Fruit fly (Drosophila melanogaster) whole organism, embryonic: ENCODE data around the gene dbe.

Experiments used
- ATbp ChIP-seq: fragments of 200-800 bp; sonication (Bioruptor generic); optimal IDR thresholded peaks from 2 replicates; lab custom pipeline; 2017; ENCODE audit warnings: missing biosample characterization, mild to moderate bottlenecking, missing genetic modification characterization, missing genetic modification reagents
- Adf1 ChIP-seq: fragments of 200-800 bp; sonication (Bioruptor generic); IDR thresholded peaks from 2 replicates; pipeline ENCODE4 v1.3.6; 2022; ENCODE audit warnings: missing biosample characterization, missing genetic modification characterization
- Awh ChIP-seq: fragments of 200-800 bp; sonication (Bioruptor generic); IDR thresholded peaks from 2 replicates; pipeline ENCODE4, ENCODE4 v1.3.6; 2022; ENCODE audit warnings: missing biosample characterization, missing genetic modification characterization
- B-H2 ChIP-seq: fragments of 200-800 bp; sonication (Bioruptor generic); optimal IDR thresholded peaks from 2 replicates; lab custom pipeline; 2018; ENCODE audit warnings: missing biosample characterization, mild to moderate bottlenecking, missing genetic modification characterization
- CG12299 ChIP-seq: fragments of 200-800 bp; sonication (Bioruptor generic); optimal IDR thresholded peaks from 2 replicates; lab custom pipeline; 2018; ENCODE audit warnings: missing biosample characterization, mild to moderate bottlenecking, missing genetic modification characterization
- CG12769 ChIP-seq: fragments of 200-800 bp; sonication (Bioruptor generic); optimal IDR thresholded peaks from 2 replicates; lab custom pipeline; 2019; ENCODE audit warnings: missing biosample characterization, mild to moderate bottlenecking, missing genetic modification characterization, moderate library complexity
- CG13123 ChIP-seq: fragments of 200-800 bp; sonication (Bioruptor generic); optimal IDR thresholded peaks from 2 replicates; lab custom pipeline; 2016; ENCODE audit warnings: missing biosample characterization, missing genetic modification characterization
- CG15011 ChIP-seq: fragments of 200-800 bp; sonication (Bioruptor generic); optimal IDR thresholded peaks from 3 replicates; lab custom pipeline; 2018; ENCODE audit warnings: missing biosample characterization, mild to moderate bottlenecking, missing genetic modification characterization
- CG1603 ChIP-seq: fragments of 200-800 bp; sonication (Bioruptor generic); optimal IDR thresholded peaks from 2 replicates; lab custom pipeline; 2019; ENCODE audit warnings: missing biosample characterization, mild to moderate bottlenecking, missing genetic modification characterization, moderate library complexity
- CG17385 ChIP-seq: fragments of 200-800 bp; sonication (Bioruptor generic); optimal IDR thresholded peaks from 3 replicates; lab custom pipeline; 2018; ENCODE audit warnings: missing biosample characterization, mild to moderate bottlenecking, missing genetic modification characterization
- CG17912 ChIP-seq: fragments of 200-800 bp; sonication (Bioruptor generic); optimal IDR thresholded peaks from 2 replicates; lab custom pipeline; 2018; ENCODE audit warnings: missing biosample characterization, mild to moderate bottlenecking, missing genetic modification characterization
- CG1832 ChIP-seq: fragments of 200-800 bp; sonication (Bioruptor generic); optimal IDR thresholded peaks from 2 replicates; lab custom pipeline; 2017; ENCODE audit warnings: missing biosample characterization, mild to moderate bottlenecking, missing genetic modification characterization, inconsistent platforms
- CG18619 ChIP-seq: fragments of 200-800 bp; sonication (Bioruptor generic); optimal IDR thresholded peaks from 3 replicates; lab custom pipeline; 2017; ENCODE audit warnings: missing biosample characterization, mild to moderate bottlenecking, missing genetic modification characterization
- CG2116 ChIP-seq: fragments of 200-800 bp; sonication (Bioruptor generic); optimal IDR thresholded peaks from 3 replicates; lab custom pipeline; 2018; ENCODE audit warnings: missing biosample characterization, mild to moderate bottlenecking, missing genetic modification characterization
- CG2129 ChIP-seq: fragments of 200-800 bp; sonication (Bioruptor generic); IDR thresholded peaks from 2 replicates; pipeline ENCODE4 v1.3.6; 2022; ENCODE audit warnings: missing biosample characterization, missing genetic modification characterization; ENCODE audit not compliant: partially characterized antibody
- CG2199 ChIP-seq: fragments of 200-800 bp; sonication (Bioruptor generic); IDR thresholded peaks from 3 replicates; pipeline ENCODE4 v1.3.6; 2022; ENCODE audit warnings: missing biosample characterization, missing genetic modification characterization
- CG32767 ChIP-seq: fragments of 200-800 bp; sonication (Bioruptor generic); IDR thresholded peaks from 2 replicates; pipeline ENCODE4 v1.3.6; 2022; ENCODE audit warnings: missing biosample characterization, missing genetic modification characterization
- CG5953 ChIP-seq: fragments of 200-800 bp; sonication (Bioruptor generic); IDR thresholded peaks from 2 replicates; pipeline ENCODE4 v1.3.6; 2022; ENCODE audit warnings: missing biosample characterization, missing genetic modification characterization
- CG7556 ChIP-seq: fragments of 200-800 bp; sonication (Bioruptor generic); optimal IDR thresholded peaks from 2 replicates; lab custom pipeline; 2017; ENCODE audit warnings: missing biosample characterization, mild to moderate bottlenecking, missing genetic modification characterization
- CG8388 ChIP-seq: fragments of 200-800 bp; sonication (Bioruptor generic); optimal IDR thresholded peaks from 2 replicates; lab custom pipeline; 2019; ENCODE audit warnings: missing biosample characterization, mild to moderate bottlenecking, missing genetic modification characterization, moderate library complexity
- D19B ChIP-seq: fragments of 200-800 bp; sonication (Bioruptor generic); optimal IDR thresholded peaks from 2 replicates; lab custom pipeline; 2017; ENCODE audit warnings: missing biosample characterization, mild to moderate bottlenecking, missing genetic modification characterization
- HLH3B ChIP-seq: fragments of 200-800 bp; sonication (Bioruptor generic); IDR thresholded peaks from 2 replicates; pipeline ENCODE4 v1.3.6; 2022; ENCODE audit warnings: missing biosample characterization, missing genetic modification characterization
- Med ChIP-seq: fragments of 200-800 bp; sonication (Bioruptor generic); peaks from one replicate; lab custom pipeline; 2016; ENCODE audit warnings: missing biosample characterization, missing genetic modification characterization, mild to moderate bottlenecking, inconsistent platforms, moderate library complexity
- Pdp1 ChIP-seq, 2 experiments: fragments of 200-800 bp; sonication (Bioruptor generic); optimal IDR thresholded peaks; 3 replicates each; lab custom pipeline; 2016; ENCODE audit warnings: missing biosample characterization in 2 of 2, missing genetic modification characterization in 2 of 2, mild to moderate bottlenecking in 1 of 2, moderate library complexity in 1 of 2
- Ptx1 ChIP-seq: fragments of 200-800 bp; sonication (Bioruptor generic); IDR thresholded peaks from 2 replicates; pipeline ENCODE4 v1.3.6; 2022; ENCODE audit warnings: missing biosample characterization, missing genetic modification characterization
- Six4 ChIP-seq: fragments of 200-800 bp; sonication (Bioruptor generic); optimal IDR thresholded peaks from 2 replicates; lab custom pipeline; 2016; ENCODE audit warnings: missing biosample characterization, missing genetic modification characterization
- Trl ChIP-seq, 3 experiments: fragments of >200 bp in 2 of 3; fragments of 200-800 bp in 1 of 3; sonication (Bioruptor generic) in 1 of 3; optimal IDR thresholded peaks; 2 replicates in 1 of 3; 3 replicates in 2 of 3; lab custom pipeline; 2016 to 2017; ENCODE audit warnings: missing biosample characterization in 1 of 3, missing genetic modification characterization in 1 of 3
- Xrp1 ChIP-seq: fragments of 200-800 bp; sonication (Bioruptor generic); IDR thresholded peaks from 2 replicates; pipeline ENCODE4 v1.3.6; 2022; ENCODE audit warnings: missing biosample characterization, missing genetic modification characterization
- ase ChIP-seq: fragments of 200-800 bp; sonication (Bioruptor generic); IDR thresholded peaks from 3 replicates; pipeline ENCODE4 v1.3.6; 2022; ENCODE audit warnings: missing biosample characterization, missing genetic modification characterization
- cg ChIP-seq: fragments of 200-800 bp; sonication (Bioruptor generic); optimal IDR thresholded peaks from 3 replicates; lab custom pipeline; 2019; ENCODE audit warnings: missing biosample characterization, mild to moderate bottlenecking, missing genetic modification characterization, moderate library complexity
- chn ChIP-seq: fragments of 200-800 bp; sonication (Bioruptor generic); optimal IDR thresholded peaks from 2 replicates; lab custom pipeline; 2016; ENCODE audit warnings: missing biosample characterization, missing genetic modification characterization
- crol ChIP-seq: fragments of 200-800 bp; sonication (Bioruptor generic); IDR thresholded peaks from 2 replicates; pipeline ENCODE4 v1.3.6; 2022; ENCODE audit warnings: missing biosample characterization, missing genetic modification characterization
- ewg ChIP-seq: fragments of 200-800 bp; sonication (Bioruptor generic); optimal IDR thresholded peaks from 3 replicates; lab custom pipeline; 2017; ENCODE audit warnings: mild to moderate bottlenecking, missing biosample characterization, missing genetic modification reagents, missing genetic modification characterization
- insv ChIP-seq, 2 experiments: fragments of 200-800 bp; sonication (Bioruptor generic); optimal IDR thresholded peaks; 3 replicates each; lab custom pipeline; 2016 to 2018; ENCODE audit warnings: missing biosample characterization in 2 of 2, missing genetic modification characterization in 2 of 2
- pnt ChIP-seq: fragments of 200-800 bp; sonication (Bioruptor generic); optimal IDR thresholded peaks from 3 replicates; lab custom pipeline; 2016; ENCODE audit warnings: missing biosample characterization, missing genetic modification characterization
- prd ChIP-seq, 3 experiments: fragments of >200 bp in 2 of 3; fragments of 200-800 bp in 1 of 3; sonication (Bioruptor generic) in 1 of 3; optimal IDR thresholded peaks in 2 of 3; IDR thresholded peaks in 1 of 3; 2 replicates in 2 of 3; 3 replicates in 1 of 3; pipeline versions ENCODE4 v1.3.6 to Lab custom; 2017 to 2022; ENCODE audit warnings: missing biosample characterization in 1 of 3, missing genetic modification characterization in 1 of 3
- pros ChIP-seq: fragments of 200-800 bp; sonication (Bioruptor generic); optimal IDR thresholded peaks from 3 replicates; lab custom pipeline; 2019; ENCODE audit warnings: missing biosample characterization, mild to moderate bottlenecking, missing genetic modification characterization, moderate library complexity
- repo ChIP-seq: fragments of 200-800 bp; sonication (Bioruptor generic); optimal IDR thresholded peaks from 2 replicates; lab custom pipeline; 2016; ENCODE audit warnings: missing biosample characterization, missing genetic modification characterization
- rib ChIP-seq: fragments of 200-800 bp; sonication (Bioruptor generic); IDR thresholded peaks from 2 replicates; pipeline ENCODE4 v1.3.6; 2022; ENCODE audit warnings: missing biosample characterization, missing genetic modification characterization
- sens ChIP-seq: fragments of 200-800 bp; sonication (Bioruptor generic); peaks from one replicate; lab custom pipeline; 2016; ENCODE audit warnings: missing biosample characterization, missing genetic modification characterization
- seq ChIP-seq: fragments of 200-800 bp; sonication (Bioruptor generic); IDR thresholded peaks from 2 replicates; pipeline ENCODE4 v1.3.6; 2022; ENCODE audit warnings: missing biosample characterization, missing genetic modification characterization
- sisA ChIP-seq: fragments of 200-800 bp; sonication (Bioruptor generic); IDR thresholded peaks from 2 replicates; pipeline ENCODE4 v1.3.6; 2022; ENCODE audit warnings: missing biosample characterization, missing genetic modification characterization
- sr ChIP-seq: fragments of 200-800 bp; sonication (Bioruptor generic); IDR thresholded peaks from 3 replicates; pipeline ENCODE4 v1.3.6; 2022; ENCODE audit warnings: missing biosample characterization, missing genetic modification characterization
- yki ChIP-seq: fragments of >200 bp; optimal IDR thresholded peaks from 3 replicates; lab custom pipeline; 2018
- z ChIP-seq: fragments of 200-800 bp; sonication (Bioruptor generic); IDR thresholded peaks from 3 replicates; pipeline ENCODE4 v1.3.6; 2022; ENCODE audit warnings: missing biosample characterization, missing genetic modification characterization
- zf30C ChIP-seq: fragments of 200-800 bp; sonication (Bioruptor generic); optimal IDR thresholded peaks from 3 replicates; lab custom pipeline; 2018; ENCODE audit warnings: missing biosample characterization, mild to moderate bottlenecking, missing genetic modification characterization

Gene dbe

DNA sequence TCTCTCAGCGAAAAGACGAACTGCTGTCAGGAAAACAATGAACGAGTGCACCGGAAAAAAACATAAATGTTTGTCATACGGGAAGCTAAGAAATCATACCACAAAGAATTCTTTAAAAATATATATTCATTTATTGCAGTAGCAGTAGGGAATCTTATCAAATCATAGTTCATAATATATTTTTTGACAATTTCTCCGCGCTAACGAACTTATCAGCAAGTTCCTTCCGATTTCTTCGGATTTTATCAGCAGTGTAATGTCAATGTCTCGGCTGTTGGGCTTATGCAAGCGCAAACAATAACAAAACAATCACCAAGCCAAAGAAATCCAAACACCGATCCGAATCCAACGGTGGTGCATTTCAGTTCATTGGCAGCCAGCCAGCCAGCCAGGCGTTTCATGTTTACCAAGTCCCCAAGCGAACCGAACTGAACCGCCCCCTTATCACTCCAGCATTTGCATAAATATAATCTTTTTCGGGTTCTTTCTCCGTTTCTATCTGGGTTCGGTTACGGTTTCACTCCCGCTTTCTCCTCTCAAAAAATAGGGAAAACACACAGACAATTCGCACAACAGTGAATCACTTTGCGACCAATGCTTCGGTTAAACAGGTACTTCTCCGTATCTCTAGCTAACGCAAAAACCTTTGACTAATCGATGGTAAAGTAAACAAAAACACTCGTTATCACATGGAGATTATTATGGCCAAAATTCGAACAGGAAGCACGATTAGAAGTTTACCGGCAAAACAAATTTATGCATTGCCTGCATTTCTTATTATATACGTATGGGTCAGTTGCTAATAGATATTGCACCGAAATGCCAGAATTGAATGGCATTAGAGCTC, 41.9 kb downstream of the dbe start (continued):
- peak; percentile 23 for TF ChIP-seq CG8388 (GFP tag; lab: Kevin White, UChicago)
- peak; percentile 26 for TF ChIP-seq CG12299 (tag; lab: Kevin White, UChicago)
- peak; percentile 60; the same call in 1 of the 2 replicates for TF ChIP-seq Xrp1 (GFP tag; lab: Robert Waterston, UW)
- TF ChIP-seq CG1603 (tag; lab: Kevin White, UChicago): peak; percentile 72
- TF ChIP-seq ATbp: peak; percentile 84
- TF ChIP-seq prd (optimal IDR thresholded peaks at IDR 0.05; lab: Kevin White, UChicago): no peak
- peak; percentile 21; the same call in 1 of the 3 replicates for TF ChIP-seq prd (GFP tag; IDR thresholded peaks at IDR 0.05; lab: Robert Waterston, UW)
- TF ChIP-seq HLH3B (GFP tag; lab: Robert Waterston, UW): 0 out of 2 replicates have a peak, but pooled peaks have one; percentile 22
- peak; percentile 0 for TF ChIP-seq CG2116 (GFP tag; lab: Kevin White, UChicago)
- peak; percentile 60 for TF ChIP-seq sisA (GFP tag; lab: Robert Waterston, UW)
- TF ChIP-seq Six4 (GFP tag; lab: Kevin White, UChicago): peak; percentile 7
- peak; percentile 48 for TF ChIP-seq CG17385 (GFP tag; lab: Kevin White, UChicago)
- peak; percentile 57 for TF ChIP-seq CG7556 (GFP tag; lab: Kevin White, UChicago)
- 0 out of 2 replicates have a peak, but pooled peaks have one; percentile 28 for TF ChIP-seq CG5953 (GFP tag; lab: Robert Waterston, UW)

DNA sequence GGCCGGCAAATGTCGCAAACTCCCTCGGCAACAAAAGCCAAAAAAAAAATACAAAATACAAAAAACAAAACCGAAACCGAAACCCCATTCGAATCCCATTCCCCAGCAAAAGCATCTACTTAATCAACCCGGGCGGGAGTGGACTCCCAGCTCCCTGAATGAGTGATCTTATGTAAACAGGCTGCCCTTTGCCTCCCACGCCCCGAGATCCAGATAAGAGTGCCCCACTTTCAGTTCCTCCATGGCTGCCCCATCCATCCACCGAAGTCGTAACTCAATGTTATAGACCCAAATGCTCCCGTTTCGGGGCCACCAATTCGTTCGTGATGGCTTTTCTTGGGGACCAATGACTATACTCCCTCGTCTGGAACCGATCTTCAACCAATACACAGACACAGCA, 42.6 kb downstream of the dbe start:
- TF ChIP-seq CG12769 (tag; lab: Kevin White, UChicago) (peak; percentile 40), CG15011 (GFP tag; lab: Kevin White, UChicago) (no peak), Awh (0 out of 2 replicates have a peak, but pooled peaks have one; percentile 38), ase (GFP tag; lab: Robert Waterston, UW) (no peak), CG18619 (GFP tag; lab: Kevin White, UChicago) (no peak), Pdp1 (GFP tag; optimal IDR thresholded peaks at IDR 0.05; lab: Kevin White, UChicago) (peak in 1 of 2 experiments; percentile 83), rib (GFP tag; lab: Robert Waterston, UW) (0 out of 2 replicates have a peak, but pooled peaks have one; percentile 46), sr (GFP tag; lab: Robert Waterston, UW) (peak; percentile 17; the same call in 1 of the 3 replicates), cg (GFP tag; lab: Kevin White, UChicago) (peak; percentile 10), z (GFP tag; lab: Robert Waterston, UW) (0 out of 3 replicates have a peak, but pooled peaks have one; percentile 58), crol (GFP tag; lab: Robert Waterston, UW) (peak; percentile 45), B-H2 (GFP tag; lab: Kevin White, UChicago) (no peak), Adf1 (GFP tag; lab: Robert Waterston, UW) (no peak), CG2129 (GFP tag; lab: Robert Waterston, UW) (no peak), Ptx1 (GFP tag; lab: Robert Waterston, UW) (no peak), pnt (no peak)

DNA sequence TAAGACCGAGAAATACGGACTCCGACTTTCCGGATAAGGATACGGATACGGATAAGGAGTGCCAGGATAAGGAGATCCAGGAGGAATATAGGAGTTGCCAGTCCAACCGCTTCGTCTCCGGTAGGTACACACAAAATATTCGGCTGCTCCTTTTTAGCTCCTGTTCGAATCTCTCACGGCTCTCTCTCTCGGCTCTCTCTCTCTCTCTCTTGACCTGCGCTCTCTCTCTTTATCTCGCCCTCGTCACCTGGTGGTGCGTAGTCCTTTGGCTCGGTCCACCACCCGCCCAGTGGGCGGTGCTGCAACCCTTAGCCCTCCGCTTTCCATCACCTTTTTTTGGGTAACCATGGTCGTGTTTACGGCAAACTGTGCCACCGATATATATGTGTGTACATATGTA, 43.3 kb downstream of the dbe start:
- TF ChIP-seq CG2199 (GFP tag; lab: Robert Waterston, UW) (0 out of 3 replicates have a peak, but pooled peaks have one; percentile 70), pros (GFP tag; lab: Kevin White, UChicago) (peak; percentile 78), CG13123 (GFP tag; lab: Kevin White, UChicago) (no peak), CG1832 (GFP tag; lab: Kevin White, UChicago) (peak; percentile 18), D19B (GFP tag; lab: Kevin White, UChicago) (no peak), yki (lab: Kevin White, UChicago) (peak; percentile 94), repo (GFP tag; lab: Kevin White, UChicago) (no peak), CG32767 (GFP tag; lab: Robert Waterston, UW) (peak; percentile 59; the same call in 1 of the 2 replicates), sens (GFP tag; lab: Kevin White, UChicago) (peak; percentile 79), ewg (peak; percentile 72), seq (GFP tag; lab: Robert Waterston, UW) (peak; percentile 71), insv (GFP tag; optimal IDR thresholded peaks at IDR 0.05; lab: Kevin White, UChicago) (no peak), Med (peak; percentile 6), CG17912 (GFP tag; lab: Kevin White, UChicago) (no peak), zf30C (GFP tag; lab: Kevin White, UChicago) (peak; percentile 80), Trl (optimal IDR thresholded peaks at IDR 0.05; lab: Kevin White, UChicago) (peak; percentile 91 to 97), Trl (GFP tag; optimal IDR thresholded peaks at IDR 0.05; lab: Kevin White, UChicago) (peak; percentile 18), chn (GFP tag; lab: Kevin White, UChicago) (peak; percentile 28)
